Fruit fly (Drosophila melanogaster) whole organism, embryonic: ENCODE measurements around the gene dbo.

ENCODE experiments used
- Ada2b ChIP-seq: fragments of 200-800 bp; sonication (Bioruptor generic); IDR thresholded peaks from 2 replicates; pipeline ENCODE4 v1.3.6; 2022; ENCODE audit warnings: missing biosample characterization, missing genetic modification characterization
- Antp ChIP-seq: fragments of 200-800 bp; sonication (Bioruptor generic); optimal IDR thresholded peaks from 3 replicates; lab custom pipeline; 2016; ENCODE audit warnings: missing biosample characterization, missing genetic modification characterization
- Asciz ChIP-seq: fragments of 200-800 bp; sonication (Bioruptor generic); optimal IDR thresholded peaks from 2 replicates; lab custom pipeline; 2017; ENCODE audit warnings: missing biosample characterization, mild to moderate bottlenecking, missing genetic modification characterization, missing genetic modification reagents
- Blimp-1 ChIP-seq: fragments of 200-800 bp; sonication (Bioruptor generic); optimal IDR thresholded peaks from 3 replicates; lab custom pipeline; 2018; ENCODE audit warnings: missing biosample characterization, missing genetic modification characterization, mild to moderate bottlenecking, moderate library complexity, missing genetic modification reagents
- BtbVII ChIP-seq: fragments of 200-800 bp; sonication (Bioruptor generic); optimal IDR thresholded peaks from 3 replicates; lab custom pipeline; 2017; ENCODE audit warnings: missing biosample characterization, mild to moderate bottlenecking, missing genetic modification characterization
- CG10321 ChIP-seq: fragments of 200-800 bp; sonication (Bioruptor generic); IDR thresholded peaks from 2 replicates; pipeline ENCODE4 v1.3.6; 2022; ENCODE audit warnings: missing biosample characterization, missing genetic modification characterization
- CG10565 ChIP-seq: fragments of 200-800 bp; sonication (Bioruptor generic); optimal IDR thresholded peaks from 3 replicates; lab custom pipeline; 2016; ENCODE audit warnings: missing biosample characterization, mild to moderate bottlenecking, missing genetic modification characterization
- CG11247 ChIP-seq: fragments of 200-800 bp; sonication (Bioruptor generic); IDR thresholded peaks from 2 replicates; pipeline ENCODE4 v1.3.6; 2022; ENCODE audit warnings: missing biosample characterization, missing genetic modification characterization
- CG12236 ChIP-seq: fragments of 200-800 bp; sonication (Bioruptor generic); optimal IDR thresholded peaks from 2 replicates; lab custom pipeline; 2016; ENCODE audit warnings: missing biosample characterization, missing genetic modification characterization
- CG13123 ChIP-seq: fragments of 200-800 bp; sonication (Bioruptor generic); optimal IDR thresholded peaks from 2 replicates; lab custom pipeline; 2016; ENCODE audit warnings: missing biosample characterization, missing genetic modification characterization
- CG1529 ChIP-seq: fragments of 200-800 bp; sonication (Bioruptor generic); optimal IDR thresholded peaks from 3 replicates; lab custom pipeline; 2018; ENCODE audit warnings: missing biosample characterization, missing genetic modification characterization
- CG15696 ChIP-seq: fragments of 200-800 bp; sonication (Bioruptor generic); optimal IDR thresholded peaks from 2 replicates; lab custom pipeline; 2019; ENCODE audit warnings: missing biosample characterization, mild to moderate bottlenecking, missing genetic modification characterization, moderate library complexity
- CG17328 ChIP-seq: fragments of 200-800 bp; sonication (Bioruptor generic); IDR thresholded peaks from 2 replicates; pipeline ENCODE4 v1.3.6; 2022; ENCODE audit warnings: missing biosample characterization, missing genetic modification characterization
- CG17385 ChIP-seq: fragments of 200-800 bp; sonication (Bioruptor generic); optimal IDR thresholded peaks from 3 replicates; lab custom pipeline; 2018; ENCODE audit warnings: missing biosample characterization, mild to moderate bottlenecking, missing genetic modification characterization
- CG18619 ChIP-seq: fragments of 200-800 bp; sonication (Bioruptor generic); optimal IDR thresholded peaks from 3 replicates; lab custom pipeline; 2017; ENCODE audit warnings: missing biosample characterization, mild to moderate bottlenecking, missing genetic modification characterization
- CG2129 ChIP-seq: fragments of 200-800 bp; sonication (Bioruptor generic); IDR thresholded peaks from 2 replicates; pipeline ENCODE4 v1.3.6; 2022; ENCODE audit warnings: missing biosample characterization, missing genetic modification characterization; ENCODE audit not compliant: partially characterized antibody
- CG2202 ChIP-seq: fragments of 200-800 bp; sonication (Bioruptor generic); optimal IDR thresholded peaks from 2 replicates; lab custom pipeline; 2018; ENCODE audit warnings: missing biosample characterization, mild to moderate bottlenecking, missing genetic modification characterization
- CG3065 ChIP-seq: fragments of 200-800 bp; sonication (Bioruptor generic); optimal IDR thresholded peaks from 2 replicates; lab custom pipeline; 2016; ENCODE audit warnings: missing biosample characterization, missing genetic modification characterization
- CG32532 ChIP-seq: fragments of 200-800 bp; sonication (Bioruptor generic); IDR thresholded peaks from 2 replicates; pipeline ENCODE4 v1.3.6; 2022; ENCODE audit warnings: missing biosample characterization, missing genetic modification characterization
- CG3281 ChIP-seq: fragments of 200-800 bp; sonication (Bioruptor generic); optimal IDR thresholded peaks from 3 replicates; lab custom pipeline; 2017; ENCODE audit warnings: missing biosample characterization, mild to moderate bottlenecking, missing genetic modification characterization
- CG6854 ChIP-seq: fragments of 200-800 bp; sonication (Bioruptor generic); optimal IDR thresholded peaks from 3 replicates; lab custom pipeline; 2017; ENCODE audit warnings: missing biosample characterization, mild to moderate bottlenecking, missing genetic modification characterization
- CG9215 ChIP-seq: fragments of 200-800 bp; sonication (Bioruptor generic); IDR thresholded peaks from 2 replicates; pipeline ENCODE4 v1.3.6; 2022; ENCODE audit warnings: missing biosample characterization, missing genetic modification characterization
- CG9932 ChIP-seq: fragments of 200-800 bp; sonication (Bioruptor generic); IDR thresholded peaks from 2 replicates; pipeline ENCODE4 v1.3.6; 2022; ENCODE audit warnings: missing biosample characterization, missing genetic modification characterization
- Chrac-16 ChIP-seq: fragments of 200-800 bp; sonication (Bioruptor generic); optimal IDR thresholded peaks from 3 replicates; lab custom pipeline; 2016; ENCODE audit warnings: missing biosample characterization, missing genetic modification characterization
- CrebB ChIP-seq: fragments of 200-800 bp; sonication (Bioruptor generic); optimal IDR thresholded peaks from 3 replicates; lab custom pipeline; 2018; ENCODE audit warnings: missing biosample characterization, mild to moderate bottlenecking, missing genetic modification characterization
- Dp ChIP-seq: fragments of 200-800 bp; sonication (Bioruptor generic); optimal IDR thresholded peaks from 2 replicates; lab custom pipeline; 2018; ENCODE audit warnings: missing biosample characterization, mild to moderate bottlenecking, missing genetic modification characterization, moderate library complexity
- H15 ChIP-seq: fragments of 200-800 bp; sonication (Bioruptor generic); IDR thresholded peaks from 3 replicates; pipeline ENCODE4 v1.3.6; 2022; ENCODE audit warnings: missing biosample characterization, missing genetic modification characterization
- Lpt ChIP-seq: fragments of >200 bp; optimal IDR thresholded peaks from 2 replicates; lab custom pipeline; 2018; ENCODE audit warnings: missing biosample characterization, missing genetic modification characterization
- MESR4 ChIP-seq: fragments of 200-800 bp; sonication (Bioruptor generic); optimal IDR thresholded peaks from 2 replicates; lab custom pipeline; 2018; ENCODE audit warnings: missing biosample characterization, mild to moderate bottlenecking, missing genetic modification characterization, moderate library complexity
- Mes4 ChIP-seq: fragments of 200-800 bp; sonication (Bioruptor generic); optimal IDR thresholded peaks from 2 replicates; lab custom pipeline; 2016; ENCODE audit warnings: missing biosample characterization, missing genetic modification characterization
- Mrtf ChIP-seq: fragments of 200-800 bp; sonication (Bioruptor generic); IDR thresholded peaks from 3 replicates; pipeline ENCODE4 v1.3.6; 2022; ENCODE audit warnings: missing biosample characterization, missing genetic modification characterization
- Nf-YB ChIP-seq: fragments of 200-800 bp; sonication (Bioruptor generic); optimal IDR thresholded peaks from 3 replicates; lab custom pipeline; 2019; ENCODE audit warnings: missing biosample characterization, mild to moderate bottlenecking, missing genetic modification characterization, moderate library complexity
- Optix ChIP-seq: fragments of 200-800 bp; sonication (Bioruptor generic); IDR thresholded peaks from 3 replicates; pipeline ENCODE4 v1.3.6; 2022; ENCODE audit warnings: missing biosample characterization, missing genetic modification characterization
- Ravus ChIP-seq: fragments of 200-800 bp; sonication (Bioruptor generic); IDR thresholded peaks from 2 replicates; pipeline ENCODE4 v1.3.6; 2022; ENCODE audit warnings: missing biosample characterization, missing genetic modification characterization
- bcd ChIP-seq: fragments of 200-800 bp; sonication (Bioruptor generic); optimal IDR thresholded peaks from 2 replicates; lab custom pipeline; 2017; ENCODE audit warnings: missing biosample characterization, mild to moderate bottlenecking, missing genetic modification characterization
- dan ChIP-seq: fragments of 200-800 bp; sonication (Bioruptor generic); IDR thresholded peaks from 2 replicates; pipeline ENCODE4 v1.3.6; 2022; ENCODE audit warnings: missing biosample characterization, missing genetic modification characterization
- hth ChIP-seq: fragments of >200 bp; optimal IDR thresholded peaks from 2 replicates; lab custom pipeline; 2017; ENCODE audit warnings: inconsistent platforms
- lab ChIP-seq: fragments of 200-800 bp; sonication (Bioruptor generic); optimal IDR thresholded peaks from 3 replicates; lab custom pipeline; 2017; ENCODE audit warnings: missing biosample characterization, missing genetic modification characterization, mild to moderate bottlenecking, moderate library complexity, missing genetic modification reagents
- mirr ChIP-seq: fragments of 200-800 bp; sonication (Bioruptor generic); optimal IDR thresholded peaks from 3 replicates; lab custom pipeline; 2018; ENCODE audit warnings: missing biosample characterization, mild to moderate bottlenecking, missing genetic modification characterization
- nmo ChIP-seq: fragments of 200-800 bp; sonication (Bioruptor generic); optimal IDR thresholded peaks from 2 replicates; lab custom pipeline; 2018; ENCODE audit warnings: missing biosample characterization, mild to moderate bottlenecking, missing genetic modification characterization, moderate library complexity
- pan ChIP-seq, 4 experiments: fragments of >200 bp in 3 of 4; fragments of 200-800 bp in 1 of 4; sonication (Bioruptor generic) in 1 of 4; optimal IDR thresholded peaks in 3 of 4; IDR thresholded peaks in 1 of 4; 2 replicates each; pipeline versions ENCODE4 v1.3.6 to Lab custom; 2017 to 2022; ENCODE audit warnings: missing biosample characterization in 2 of 4, missing genetic modification characterization in 2 of 4, mixed read lengths in 1 of 4
- pb ChIP-seq: fragments of 200-800 bp; sonication (Bioruptor generic); optimal IDR thresholded peaks from 3 replicates; lab custom pipeline; 2016; ENCODE audit warnings: missing biosample characterization, missing genetic modification characterization
- pita ChIP-seq: fragments of 200-800 bp; sonication (Bioruptor generic); optimal IDR thresholded peaks from 2 replicates; lab custom pipeline; 2017; ENCODE audit warnings: missing biosample characterization, mild to moderate bottlenecking, missing genetic modification characterization
- ranshi ChIP-seq: fragments of 200-800 bp; sonication (Bioruptor generic); IDR thresholded peaks from 2 replicates; pipeline ENCODE4 v1.3.6; 2022; ENCODE audit warnings: missing biosample characterization, missing genetic modification characterization
- sima ChIP-seq: fragments of 200-800 bp; sonication (Bioruptor generic); optimal IDR thresholded peaks from 2 replicates; lab custom pipeline; 2016; ENCODE audit warnings: missing biosample characterization, missing genetic modification characterization
- slp2 ChIP-seq: fragments of 200-800 bp; sonication (Bioruptor generic); optimal IDR thresholded peaks from 2 replicates; lab custom pipeline; 2016; ENCODE audit warnings: missing biosample characterization, missing genetic modification characterization
- sob ChIP-seq: fragments of 200-800 bp; sonication (Bioruptor generic); IDR thresholded peaks from 2 replicates; pipeline ENCODE4 v1.3.6; 2022; ENCODE audit warnings: missing biosample characterization, missing genetic modification characterization
- tll ChIP-seq, 2 experiments: fragments of 200-800 bp in 1 of 2; fragments of >200 bp in 1 of 2; sonication (Bioruptor generic) in 1 of 2; optimal IDR thresholded peaks; 2 replicates each; lab custom pipeline; 2017 to 2019; ENCODE audit warnings: missing biosample characterization in 2 of 2, missing genetic modification characterization in 2 of 2, mild to moderate bottlenecking in 1 of 2, moderate library complexity in 1 of 2
- tna ChIP-seq: fragments of 200-800 bp; sonication (Bioruptor generic); IDR thresholded peaks from 2 replicates; pipeline ENCODE4 v1.3.6; 2022; ENCODE audit warnings: missing biosample characterization, missing genetic modification characterization; ENCODE audit not compliant: partially characterized antibody

The dbo gene

DNA sequence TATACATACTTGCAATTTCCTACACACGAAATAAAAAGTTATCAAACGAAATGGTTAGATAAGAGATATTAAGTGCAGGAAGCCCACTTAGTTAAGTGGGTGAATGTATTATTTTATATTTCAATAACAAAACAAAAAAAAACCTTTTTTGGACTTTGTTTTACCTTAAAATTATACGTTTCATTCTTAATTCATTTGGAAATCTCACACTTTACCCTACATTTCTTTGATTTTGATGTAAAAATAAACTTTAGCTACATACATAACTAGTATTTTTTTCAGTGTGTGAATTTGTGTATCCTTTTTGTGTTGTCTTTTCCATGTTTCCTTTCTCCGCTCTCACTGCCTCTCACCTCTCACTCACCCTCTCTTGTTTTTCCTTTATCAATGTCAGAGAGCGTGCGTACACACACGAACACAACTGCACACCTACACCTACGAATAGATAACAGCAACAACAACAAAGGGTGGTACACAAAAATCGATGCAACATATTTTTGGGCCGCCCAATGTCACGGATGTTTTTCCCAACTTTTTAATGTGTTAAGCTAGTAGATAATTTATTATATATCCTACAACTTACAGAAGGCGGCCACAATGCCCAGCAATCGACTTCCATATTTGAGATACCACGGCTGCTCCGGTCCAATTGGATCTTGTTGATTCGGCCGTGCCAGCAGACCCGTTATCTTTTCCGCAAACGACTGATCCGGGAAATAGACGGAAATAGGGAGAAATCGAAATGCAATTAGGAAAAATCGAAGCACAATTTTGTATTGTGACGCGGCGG lies 11.1 kb upstream of the dbo start (continued):
- peak; percentile 76 for TF ChIP-seq Blimp-1
- TF ChIP-seq CG10321, result no peak
- peak; percentile 73 for TF ChIP-seq bcd (GFP tag; lab: Kevin White, UChicago)
- TF ChIP-seq CG2202 (tag; lab: Kevin White, UChicago), result no peak
- TF ChIP-seq CG32532 (GFP tag; lab: Robert Waterston, UW), result peak; percentile 61; the same call in 1 of the 2 replicates
- TF ChIP-seq Mrtf (GFP tag; lab: Robert Waterston, UW), result no peak
- no peak for TF ChIP-seq MESR4
- TF ChIP-seq CG17385 (GFP tag; lab: Kevin White, UChicago), result peak; percentile 67
- no peak for TF ChIP-seq hth
- no peak for TF ChIP-seq CG2129 (GFP tag; lab: Robert Waterston, UW)
- peak; percentile 57 for TF ChIP-seq Ada2b (GFP tag; lab: Robert Waterston, UW)
- TF ChIP-seq CG13123 (GFP tag; lab: Kevin White, UChicago), result no peak
- no peak for TF ChIP-seq Optix (GFP tag; lab: Robert Waterston, UW)
- TF ChIP-seq pita, result no peak
- TF ChIP-seq tll (GFP tag; optimal IDR thresholded peaks at IDR 0.05; lab: Kevin White, UChicago), result no peak
- no peak for TF ChIP-seq mirr (GFP tag; lab: Kevin White, UChicago)
- peak; percentile 87 for TF ChIP-seq lab (GFP tag; lab: Kevin White, UChicago)
- TF ChIP-seq CG3281 (GFP tag; lab: Kevin White, UChicago), result peak; percentile 77
- TF ChIP-seq Nf-YB (GFP tag; lab: Kevin White, UChicago), result peak; percentile 50
- no peak for TF ChIP-seq sima
- TF ChIP-seq CrebB (tag; lab: Kevin White, UChicago), result peak; percentile 58
- peak; percentile 64 for TF ChIP-seq CG15696
- no peak for TF ChIP-seq Lpt (GFP tag; lab: Kevin White, UChicago)
- peak; percentile 54; the same call in 1 of the 2 replicates for TF ChIP-seq sob
- no peak for TF ChIP-seq Antp
- TF ChIP-seq CG1529 (GFP tag; lab: Kevin White, UChicago), result peak; percentile 12
- no peak for TF ChIP-seq CG3065 (GFP tag; lab: Kevin White, UChicago)
- peak; percentile 63; the same call in 1 of the 2 replicates for TF ChIP-seq ranshi (GFP tag; lab: Robert Waterston, UW)
- TF ChIP-seq CG12236 (GFP tag; lab: Kevin White, UChicago), result peak; percentile 13
- no peak for TF ChIP-seq CG11247 (GFP tag; lab: Robert Waterston, UW)
- peak; percentile 3 for TF ChIP-seq slp2 (GFP tag; lab: Kevin White, UChicago)
- no peak for TF ChIP-seq Mes4
- no peak; the same call in 1 of the 2 replicates for TF ChIP-seq CG9932 (GFP tag; lab: Robert Waterston, UW)
- peak; percentile 24 for TF ChIP-seq Asciz (GFP tag; lab: Kevin White, UChicago)
- TF ChIP-seq CG9215 (GFP tag; lab: Robert Waterston, UW), result no peak
- peak; percentile 65 for TF ChIP-seq Chrac-16 (GFP tag; lab: Kevin White, UChicago)
- peak; percentile 74 for TF ChIP-seq CG18619 (GFP tag; lab: Kevin White, UChicago)
- no peak for TF ChIP-seq pb (GFP tag; lab: Kevin White, UChicago)
- TF ChIP-seq BtbVII, result peak; percentile 73
- no peak for TF ChIP-seq dan
- no peak for TF ChIP-seq H15 (GFP tag; lab: Robert Waterston, UW)
- no peak for TF ChIP-seq Ravus (GFP tag; lab: Robert Waterston, UW)
- peak; percentile 64 for TF ChIP-seq CG6854 (GFP tag; lab: Kevin White, UChicago)
- no peak for TF ChIP-seq Dp (GFP tag; lab: Kevin White, UChicago)
- TF ChIP-seq CG10565 (GFP tag; lab: Kevin White, UChicago), result no peak
- peak; percentile 71 for TF ChIP-seq nmo (GFP tag; lab: Kevin White, UChicago)
- TF ChIP-seq pan (optimal IDR thresholded peaks at IDR 0.05; lab: Kevin White, UChicago), result no peak
- TF ChIP-seq pan (GFP tag; optimal IDR thresholded peaks at IDR 0.05 in 1 of 2, IDR thresholded peaks at IDR 0.05 in 1 of 2), result peak in 1 of 2 experiments; percentile 61
- TF ChIP-seq tna (GFP tag; lab: Robert Waterston, UW), result no peak
- peak; percentile 54 for TF ChIP-seq CG17328 (GFP tag; lab: Robert Waterston, UW)
